Worm (Caenorhabditis elegans) whole organism, early embryonic: ENCODE measurements around the gene C49C8.3.
A peak's percentile ranks its signal among the peaks of the same experiment; 100 is the strongest.

Experiments used
- B0310.2 ChIP-seq: sonication (generic microtip); optimal IDR thresholded peaks from 2 replicates; lab custom pipeline; 2016; ENCODE audit warnings: mild to moderate bottlenecking, missing genetic modification characterization, missing compliant biosample characterization
- F13C5.2 ChIP-seq: sonication (generic microtip); optimal IDR thresholded peaks from 2 replicates; lab custom pipeline; 2017; ENCODE audit warnings: mild to moderate bottlenecking, missing genetic modification characterization, inconsistent platforms, missing compliant biosample characterization
- aly-1 ChIP-seq: sonication (generic microtip); optimal IDR thresholded peaks from 2 replicates; lab custom pipeline; 2016; ENCODE audit warnings: missing genetic modification characterization, missing compliant biosample characterization
- ama-1 ChIP-seq: fragments of 150-350 bp; optimal IDR thresholded peaks from 2 replicates; lab custom pipeline; 2014
- ceh-13 ChIP-seq: fragments of 200-800 bp; sonication (Bioruptor generic); optimal IDR thresholded peaks from 2 replicates; lab custom pipeline; 2018; ENCODE audit warnings: mild to moderate bottlenecking, missing genetic modification characterization, missing compliant biosample characterization
- ceh-36 ChIP-seq: sonication (generic microtip); optimal IDR thresholded peaks from 2 replicates; lab custom pipeline; 2016; ENCODE audit warnings: missing genetic modification characterization, inconsistent platforms, missing compliant biosample characterization
- ets-7 ChIP-seq: sonication (generic microtip); optimal IDR thresholded peaks from 2 replicates; lab custom pipeline; 2016; ENCODE audit warnings: missing genotype, missing genetic modification characterization, missing compliant biosample characterization
- flt-1 ChIP-seq: fragments of 200-800 bp; sonication (Bioruptor generic); IDR thresholded peaks from 2 replicates; pipeline ENCODE4 v1.3.6; 2022; ENCODE audit warnings: missing genetic modification characterization, missing compliant biosample characterization
- hmbx-1 ChIP-seq: sonication (generic microtip); optimal IDR thresholded peaks from 2 replicates; lab custom pipeline; 2016; ENCODE audit warnings: mild to moderate bottlenecking, missing genetic modification characterization, missing compliant biosample characterization
- hmg-4 ChIP-seq: fragments of 200-800 bp; sonication (Bioruptor generic); optimal IDR thresholded peaks from 2 replicates; lab custom pipeline; 2018; ENCODE audit warnings: mild to moderate bottlenecking, missing genetic modification characterization, missing compliant biosample characterization
- hnd-1 ChIP-seq: sonication (generic microtip); optimal IDR thresholded peaks from 2 replicates; lab custom pipeline; 2016; ENCODE audit warnings: missing genetic modification characterization, missing compliant biosample characterization
- pes-1 ChIP-seq: fragments of 200-800 bp; sonication (Bioruptor generic); IDR thresholded peaks from 2 replicates; pipeline ENCODE4 v1.3.6; 2022; ENCODE audit warnings: missing genetic modification reagents, missing genetic modification characterization, missing compliant biosample characterization
- scrt-1 ChIP-seq: fragments of 200-800 bp; sonication (Bioruptor generic); IDR thresholded peaks from 2 replicates; pipeline ENCODE4 v1.3.6; 2022; ENCODE audit warnings: missing genetic modification characterization, missing compliant biosample characterization
- sea-1 ChIP-seq: fragments of 200-800 bp; sonication (Bioruptor generic); conservative IDR thresholded peaks from 2 replicates; pipeline ENCODE4 v1.3.6; 2022; ENCODE audit warnings: missing genetic modification characterization, missing compliant biosample characterization
- tbx-11 ChIP-seq: fragments of 200-800 bp; sonication (Bioruptor generic); IDR thresholded peaks from 2 replicates; pipeline ENCODE4 v1.3.6; 2022; ENCODE audit warnings: missing genetic modification characterization, missing compliant biosample characterization
- tbx-37 ChIP-seq: fragments of 200-800 bp; sonication (Bioruptor generic); conservative IDR thresholded peaks from 2 replicates; pipeline ENCODE4 v1.3.6; 2022; ENCODE audit warnings: missing genetic modification reagents, missing genetic modification characterization, missing compliant biosample characterization
- tra-4 ChIP-seq: sonication (generic microtip); optimal IDR thresholded peaks from 2 replicates; lab custom pipeline; 2017; ENCODE audit warnings: missing genetic modification characterization, missing compliant biosample characterization

C49C8.3 gene

ce11 chrIV:8677303-8677702, 32.8 kb downstream of the C49C8.3 start, which contains the start of gene F08B4.8:
F08B4.8 (plus strand) TSS chrIV:8677603.
- TF ChIP-seq hmbx-1 (tag; lab: Kevin White, UChicago) (no peak), tra-4 (tag; lab: Kevin White, UChicago) (no peak), pes-1 (GFP tag; lab: Robert Waterston, UW) (no peak), scrt-1 (GFP tag; lab: Robert Waterston, UW) (no peak), ceh-36 (tag; lab: Kevin White, UChicago) (no peak), B0310.2 (tag; lab: Kevin White, UChicago) (no peak), ets-7 (no peak), ama-1 (lab: Kevin White, UChicago) (no peak), hnd-1 (tag; lab: Kevin White, UChicago) (no peak)

- TF ChIP-seq F13C5.2 (tag; lab: Kevin White, UChicago) (no peak), flt-1 (GFP tag; lab: Robert Waterston, UW) (no peak), hmbx-1 (tag; lab: Kevin White, UChicago) (no peak), tra-4 (tag; lab: Kevin White, UChicago) (no peak), hmg-4 (no peak), scrt-1 (GFP tag; lab: Robert Waterston, UW) (no peak), sea-1 (GFP tag; lab: Robert Waterston, UW) (no peak)
Measured at ce11 chrIV:8679225-8679624, 34.7 kb downstream of the C49C8.3 start, which contains the start of gene nlp-60. nlp-60 (minus strand) TSS chrIV:8679325.

ce11 chrIV:8686510-8686909, 42.0 kb downstream of the C49C8.3 start, which contains the start of gene pole-2:
pole-2 (minus strand) TSS chrIV:8686610.
- no peak for TF ChIP-seq hmg-4
- TF ChIP-seq aly-1 (tag; lab: Kevin White, UChicago), result no peak
- no peak for TF ChIP-seq F13C5.2 (tag; lab: Kevin White, UChicago)
- no peak for TF ChIP-seq ets-7
- TF ChIP-seq tbx-11 (GFP tag; lab: Robert Waterston, UW), result no peak
- no peak for TF ChIP-seq ama-1 (lab: Kevin White, UChicago)
- no peak for TF ChIP-seq pes-1 (GFP tag; lab: Robert Waterston, UW)
- TF ChIP-seq ceh-36 (tag; lab: Kevin White, UChicago), result no peak

ce11 chrIV:8686966-8687365, 42.4 kb downstream of the C49C8.3 start:
- TF ChIP-seq sea-1 (GFP tag; lab: Robert Waterston, UW) (no peak), hmbx-1 (tag; lab: Kevin White, UChicago) (no peak), ama-1 (lab: Kevin White, UChicago) (no peak), pes-1 (GFP tag; lab: Robert Waterston, UW) (no peak), hmg-4 (no peak), F13C5.2 (tag; lab: Kevin White, UChicago) (no peak), tbx-37 (GFP tag; lab: Robert Waterston, UW) (no peak), hnd-1 (tag; lab: Kevin White, UChicago) (no peak), aly-1 (tag; lab: Kevin White, UChicago) (no peak), ceh-36 (tag; lab: Kevin White, UChicago) (no peak), tbx-11 (GFP tag; lab: Robert Waterston, UW) (no peak), tra-4 (tag; lab: Kevin White, UChicago) (no peak), ceh-13 (GFP tag; lab: Kevin White, UChicago) (no peak), flt-1 (GFP tag; lab: Robert Waterston, UW) (no peak), ets-7 (no peak)

ce11 chrIV:8687605-8688191, 43.2 kb downstream of the C49C8.3 start, which contains the start of gene snrp-3:
snrp-3 (minus strand) TSS chrIV:8687810.
- TF ChIP-seq F13C5.2 (tag; lab: Kevin White, UChicago), result peak; percentile 41
- no peak for TF ChIP-seq tbx-11 (GFP tag; lab: Robert Waterston, UW)

- TF ChIP-seq scrt-1 (GFP tag; lab: Robert Waterston, UW) (no peak), hnd-1 (tag; lab: Kevin White, UChicago) (no peak), hmg-4 (no peak), B0310.2 (tag; lab: Kevin White, UChicago) (no peak), tbx-37 (GFP tag; lab: Robert Waterston, UW) (no peak), ets-7 (no peak), hmbx-1 (tag; lab: Kevin White, UChicago) (no peak), ceh-36 (tag; lab: Kevin White, UChicago) (no peak), flt-1 (GFP tag; lab: Robert Waterston, UW) (no peak), ceh-13 (GFP tag; lab: Kevin White, UChicago) (no peak), tra-4 (tag; lab: Kevin White, UChicago) (no peak), tbx-11 (GFP tag; lab: Robert Waterston, UW) (no peak), pes-1 (GFP tag; lab: Robert Waterston, UW) (no peak)
Measured at ce11 chrIV:8691486-8691885, 47.0 kb downstream of the C49C8.3 start, which contains the start of the genes hst-1 and ints-6. hst-1 (minus strand) TSS chrIV:8691513. ints-6 (plus strand) TSS chrIV:8691745.
